Worm (Caenorhabditis elegans) whole organism, young adult: ENCODE measurements around the gene gpx-4.

Experiments used
- B0261.1 ChIP-seq: sonication (generic microtip); optimal IDR thresholded peaks from 2 replicates; lab custom pipeline; 2016; ENCODE audit warnings: mild to moderate bottlenecking, missing genetic modification characterization, moderate library complexity, missing compliant biosample characterization
- B0336.3 ChIP-seq: fragments of 200-800 bp; sonication (Bioruptor generic); IDR thresholded peaks from 2 replicates; pipeline ENCODE4 v1.3.6; 2022; ENCODE audit warnings: missing genetic modification characterization, missing compliant biosample characterization
- D2030.7 ChIP-seq: fragments of 200-800 bp; sonication (Bioruptor generic); IDR thresholded peaks from 2 replicates; pipeline ENCODE4 v1.3.6; 2022; ENCODE audit warnings: missing genetic modification reagents, missing genetic modification characterization, missing compliant biosample characterization
- F23B12.7 ChIP-seq: sonication (generic microtip); optimal IDR thresholded peaks from 2 replicates; lab custom pipeline; 2017; ENCODE audit warnings: missing genetic modification characterization, mild to moderate bottlenecking, missing compliant biosample characterization, antibody characterized with exemption, moderate library complexity; ENCODE audit not compliant: insufficient read depth
- F37B4.10 ChIP-seq: fragments of 200-800 bp; sonication (Bioruptor generic); IDR thresholded peaks from 2 replicates; pipeline ENCODE4 v1.3.6; 2022; ENCODE audit warnings: missing genetic modification characterization, missing compliant biosample characterization
- F57A8.1 ChIP-seq: fragments of 200-800 bp; sonication (Bioruptor generic); optimal IDR thresholded peaks from 2 replicates; lab custom pipeline; 2018; ENCODE audit warnings: mild to moderate bottlenecking, missing genetic modification characterization, moderate library complexity, missing compliant biosample characterization
- T26A5.8 ChIP-seq: sonication (generic microtip); optimal IDR thresholded peaks from 2 replicates; lab custom pipeline; 2016; ENCODE audit warnings: missing genetic modification characterization, missing compliant biosample characterization
- ZK185.1 ChIP-seq: sonication (generic microtip); optimal IDR thresholded peaks from 2 replicates; lab custom pipeline; 2016; ENCODE audit warnings: mild to moderate bottlenecking, missing genetic modification characterization, missing compliant biosample characterization; ENCODE audit not compliant: poor library complexity, severe bottlenecking
- ama-1 ChIP-seq, 3 experiments: fragments of 150-350 bp in 1 of 3; sonication (generic microtip) in 2 of 3; optimal IDR thresholded peaks; 2 replicates each; lab custom pipeline; 2014 to 2018; ENCODE audit warnings: missing biosample characterization in 2 of 3, missing genetic modification characterization in 2 of 3, missing genetic modification reagents in 2 of 3
- athp-1 ChIP-seq: sonication (generic microtip); optimal IDR thresholded peaks from 2 replicates; lab custom pipeline; 2017; ENCODE audit warnings: mild to moderate bottlenecking, missing genetic modification characterization, missing compliant biosample characterization
- attf-3 ChIP-seq: fragments of 200-800 bp; sonication (Bioruptor generic); conservative IDR thresholded peaks from 2 replicates; pipeline ENCODE4 v1.3.6; 2022; ENCODE audit warnings: missing genetic modification reagents, missing genetic modification characterization, missing compliant biosample characterization
- attf-5 ChIP-seq: fragments of 200-800 bp; sonication (Bioruptor generic); optimal IDR thresholded peaks from 2 replicates; lab custom pipeline; 2018; ENCODE audit warnings: mild to moderate bottlenecking, missing genetic modification characterization, missing compliant biosample characterization
- cebp-2 ChIP-seq: fragments of 200-800 bp; sonication (Bioruptor generic); IDR thresholded peaks from 2 replicates; pipeline ENCODE4 v1.3.6; 2022; ENCODE audit warnings: missing genetic modification characterization, missing compliant biosample characterization
- ceh-27 ChIP-seq: fragments of 200-800 bp; sonication (Bioruptor generic); optimal IDR thresholded peaks from 2 replicates; lab custom pipeline; 2018; ENCODE audit warnings: mild to moderate bottlenecking, missing genetic modification characterization, moderate library complexity, missing compliant biosample characterization
- ceh-79 ChIP-seq: sonication (generic microtip); optimal IDR thresholded peaks from 2 replicates; lab custom pipeline; 2017; ENCODE audit warnings: mild to moderate bottlenecking, missing genetic modification characterization, missing compliant biosample characterization
- chd-7 ChIP-seq: sonication (generic microtip); optimal IDR thresholded peaks from 2 replicates; lab custom pipeline; 2016; ENCODE audit warnings: mild to moderate bottlenecking, missing genetic modification characterization, moderate library complexity, missing compliant biosample characterization
- die-1 ChIP-seq: sonication (generic microtip); optimal IDR thresholded peaks from 2 replicates; lab custom pipeline; 2016; ENCODE audit warnings: missing genotype, mild to moderate bottlenecking, missing genetic modification characterization, missing compliant biosample characterization
- dox-1 ChIP-seq: fragments of 200-800 bp; sonication (Bioruptor generic); IDR thresholded peaks from 2 replicates; pipeline ENCODE4 v1.3.6; 2022; ENCODE audit warnings: missing genetic modification reagents, missing genetic modification characterization, missing compliant biosample characterization
- egl-44 ChIP-seq: fragments of 200-800 bp; sonication (Bioruptor generic); IDR thresholded peaks from 2 replicates; pipeline ENCODE4 v1.3.6; 2022; ENCODE audit warnings: missing genetic modification reagents, missing genetic modification characterization, missing compliant biosample characterization
- him-1 ChIP-seq: sonication (generic microtip); optimal IDR thresholded peaks from 2 replicates; lab custom pipeline; 2016; ENCODE audit warnings: missing genotype, missing genetic modification reagents, missing genetic modification characterization, missing compliant biosample characterization
- hrde-1 ChIP-seq: sonication (generic microtip); optimal IDR thresholded peaks from 2 replicates; lab custom pipeline; 2016; ENCODE audit warnings: missing genetic modification characterization, mild to moderate bottlenecking, missing compliant biosample characterization, moderate library complexity, missing genotype, missing genetic modification reagents, borderline replicate concordance
- let-607 ChIP-seq, 2 experiments: fragments of 200-800 bp in 1 of 2; sonication (Bioruptor generic) in 1 of 2; sonication (generic microtip) in 1 of 2; optimal IDR thresholded peaks; 2 replicates each; lab custom pipeline; 2016 to 2018; ENCODE audit warnings: mild to moderate bottlenecking in 2 of 2, missing compliant biosample characterization in 2 of 2, missing genetic modification characterization in 2 of 2, moderate library complexity in 2 of 2, missing genotype in 1 of 2
- lin-26 ChIP-seq: fragments of 200-800 bp; sonication (Bioruptor generic); IDR thresholded peaks from 2 replicates; pipeline ENCODE4 v1.3.6; 2022; ENCODE audit warnings: missing genetic modification reagents, missing genetic modification characterization, missing compliant biosample characterization
- lin-54 ChIP-seq: fragments of 200-800 bp; sonication (Bioruptor generic); optimal IDR thresholded peaks from 2 replicates; lab custom pipeline; 2018; ENCODE audit warnings: mild to moderate bottlenecking, missing genetic modification characterization, missing compliant biosample characterization
- lsl-1 ChIP-seq: fragments of 200-800 bp; sonication (Bioruptor generic); optimal IDR thresholded peaks from 2 replicates; lab custom pipeline; 2018; ENCODE audit warnings: mild to moderate bottlenecking, missing genetic modification characterization, moderate library complexity, missing compliant biosample characterization
- madf-3 ChIP-seq: fragments of 200-800 bp; sonication (Bioruptor generic); IDR thresholded peaks from 2 replicates; pipeline ENCODE4 v1.3.6; 2022; ENCODE audit warnings: missing genetic modification reagents, missing genetic modification characterization, missing compliant biosample characterization
- mes-4 ChIP-seq: sonication (generic microtip); optimal IDR thresholded peaks from 2 replicates; lab custom pipeline; 2016; ENCODE audit warnings: missing genotype, missing genetic modification characterization, missing compliant biosample characterization
- mxl-1 ChIP-seq: sonication (generic microtip); optimal IDR thresholded peaks from 2 replicates; lab custom pipeline; 2016; ENCODE audit warnings: missing genetic modification characterization, missing compliant biosample characterization
- nfya-2 ChIP-seq: fragments of 200-800 bp; sonication (Bioruptor generic); IDR thresholded peaks from 2 replicates; pipeline ENCODE4 v1.3.6; 2022; ENCODE audit warnings: missing genetic modification reagents, missing genetic modification characterization, missing compliant biosample characterization
- nfyb-1 ChIP-seq: fragments of 200-800 bp; sonication (Bioruptor generic); IDR thresholded peaks from 2 replicates; pipeline ENCODE4 v1.3.6; 2022; ENCODE audit warnings: missing genetic modification reagents, missing genetic modification characterization, missing compliant biosample characterization
- nhr-27 ChIP-seq: fragments of 200-800 bp; sonication (Bioruptor generic); optimal IDR thresholded peaks from 2 replicates; lab custom pipeline; 2018; ENCODE audit warnings: mild to moderate bottlenecking, missing genetic modification characterization, moderate library complexity, missing compliant biosample characterization
- nhr-90 ChIP-seq: sonication (generic microtip); optimal IDR thresholded peaks from 2 replicates; lab custom pipeline; 2016; ENCODE audit warnings: missing genotype, mild to moderate bottlenecking, missing genetic modification characterization, missing compliant biosample characterization
- rcor-1 ChIP-seq: fragments of 200-800 bp; sonication (Bioruptor generic); IDR thresholded peaks from 2 replicates; pipeline ENCODE4 v1.3.6; 2022; ENCODE audit warnings: missing genetic modification reagents, missing genetic modification characterization, missing compliant biosample characterization
- rpc-1 ChIP-seq, 2 experiments: fragments of 150-350 bp in 1 of 2; sonication (generic microtip) in 1 of 2; optimal IDR thresholded peaks; 2 replicates each; lab custom pipeline; 2014 to 2018; ENCODE audit warnings: missing biosample characterization in 1 of 2, missing genetic modification characterization in 1 of 2, missing genetic modification reagents in 1 of 2, missing genotype in 1 of 2
- snpc-1.1 ChIP-seq: sonication (generic microtip); optimal IDR thresholded peaks from 2 replicates; lab custom pipeline; 2017; ENCODE audit warnings: missing genetic modification characterization, mild to moderate bottlenecking, missing compliant biosample characterization, antibody characterized with exemption, moderate library complexity, missing genotype, missing genetic modification reagents; ENCODE audit not compliant: insufficient read depth
- snpc-1.3 ChIP-seq: sonication (generic microtip); optimal IDR thresholded peaks from 2 replicates; lab custom pipeline; 2017; ENCODE audit warnings: missing genetic modification characterization, mild to moderate bottlenecking, missing compliant biosample characterization, antibody characterized with exemption, moderate library complexity, missing genotype, missing genetic modification reagents; ENCODE audit not compliant: insufficient read depth
- snpc-3.4 ChIP-seq: sonication (generic microtip); optimal IDR thresholded peaks from 2 replicates; lab custom pipeline; 2017; ENCODE audit warnings: missing genetic modification characterization, mild to moderate bottlenecking, missing compliant biosample characterization, antibody characterized with exemption, moderate library complexity, missing genotype, missing genetic modification reagents
- snpc-4 ChIP-seq, 5 experiments: fragments of 150-350 bp in 1 of 5; sonication (generic microtip) in 4 of 5; optimal IDR thresholded peaks; 2 replicates each; lab custom pipeline; 2014 to 2018; ENCODE audit warnings: missing genetic modification characterization in 5 of 5, missing biosample characterization in 3 of 5, antibody characterized with exemption in 2 of 5, mild to moderate bottlenecking in 2 of 5, missing compliant biosample characterization in 2 of 5, missing genotype in 2 of 5, moderate library complexity in 2 of 5, missing genetic modification reagents in 1 of 5
- somi-1 ChIP-seq: fragments of 200-800 bp; sonication (Bioruptor generic); optimal IDR thresholded peaks from 2 replicates; lab custom pipeline; 2018; ENCODE audit warnings: mild to moderate bottlenecking, missing genetic modification characterization, missing compliant biosample characterization
- tbp1 ChIP-seq: fragments of 200-800 bp; sonication (Bioruptor generic); optimal IDR thresholded peaks from 2 replicates; lab custom pipeline; 2018; ENCODE audit warnings: mild to moderate bottlenecking, missing genetic modification characterization, missing compliant biosample characterization
- zim-3 ChIP-seq: sonication (generic microtip); optimal IDR thresholded peaks from 2 replicates; lab custom pipeline; 2017; ENCODE audit warnings: mild to moderate bottlenecking, missing genetic modification characterization, moderate library complexity, missing compliant biosample characterization
- ztf-18 ChIP-seq: sonication (generic microtip); optimal IDR thresholded peaks from 2 replicates; lab custom pipeline; 2016; ENCODE audit warnings: missing genotype, mild to moderate bottlenecking, missing genetic modification characterization, missing compliant biosample characterization
- ztf-25 ChIP-seq: fragments of 200-800 bp; sonication (Bioruptor generic); IDR thresholded peaks from 2 replicates; pipeline ENCODE4 v1.3.6; 2022; ENCODE audit warnings: missing genetic modification reagents, missing genetic modification characterization, missing compliant biosample characterization

Gene gpx-4

DNA sequence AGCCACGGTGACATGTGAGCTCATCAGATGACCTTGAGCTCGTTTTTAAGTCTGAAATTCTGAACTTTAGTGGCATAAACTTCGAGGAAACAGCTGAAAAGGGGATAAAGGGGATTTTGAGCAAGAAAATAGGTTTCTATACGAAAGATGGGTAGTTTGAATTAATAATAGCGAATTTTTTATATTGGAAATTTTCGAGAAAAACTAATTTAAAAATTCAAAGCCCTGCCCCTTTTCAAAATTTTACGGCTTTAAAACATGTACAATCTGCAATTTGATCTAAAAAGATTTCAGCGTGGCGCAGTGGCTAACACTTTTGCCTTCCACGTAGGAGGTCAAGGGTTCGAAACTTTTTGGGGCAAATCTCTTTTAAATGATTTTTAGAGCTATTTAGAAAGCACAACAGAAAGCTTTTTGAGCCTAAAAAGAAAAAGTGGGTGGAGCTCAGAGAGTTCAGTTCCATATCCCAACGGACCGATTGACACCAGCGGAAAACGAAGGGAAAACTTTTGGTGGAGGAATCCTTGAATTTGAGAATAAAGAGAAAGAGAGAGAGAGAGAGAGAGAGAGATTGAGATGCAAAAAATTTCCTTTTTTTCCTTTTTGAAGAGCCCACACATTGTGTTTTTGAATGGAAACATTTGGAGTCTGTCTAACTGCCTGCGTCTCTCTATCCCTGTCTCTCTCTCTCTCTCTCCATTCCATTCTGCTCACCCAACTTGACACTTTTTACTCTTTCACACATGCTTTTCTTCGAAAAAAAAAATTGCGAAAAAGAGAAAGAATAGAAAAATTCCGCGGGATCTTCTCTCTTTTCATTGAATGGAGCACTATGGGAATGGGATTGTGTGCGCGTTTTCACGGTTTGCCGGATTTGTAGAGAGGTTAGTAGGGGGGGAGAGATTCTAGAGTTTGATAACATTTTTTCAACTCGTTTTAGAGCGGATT, 10.6 kb downstream of the gpx-4 start, which contains the start of gene Y69A2AR.31:
Gene Y69A2AR.31, minus strand, starts transcription at position 51 of the 948 bp plus-strand sequence.
- TF ChIP-seq D2030.7 (peak; percentile 56; the same call in 1 of the 2 replicates), lin-26 (GFP tag; lab: Robert Waterston, UW) (peak; percentile 92), him-1 (tag; lab: Kevin White, UChicago) (peak; percentile 35), mes-4 (tag; lab: Kevin White, UChicago) (no peak), ceh-79 (peak; percentile 24), nhr-27 (no peak), rcor-1 (GFP tag; lab: Robert Waterston, UW) (no peak), nfyb-1 (no peak), tbp1 (GFP tag; lab: Kevin White, UChicago) (peak; percentile 93), ZK185.1 (tag; lab: Kevin White, UChicago) (peak; percentile 31), ztf-18 (tag; lab: Kevin White, UChicago) (peak; percentile 64), mxl-1 (tag; lab: Kevin White, UChicago) (peak; percentile 44), F23B12.7 (peak; percentile 44), snpc-1.3 (tag; lab: Kevin White, UChicago) (peak; percentile 87), lin-54 (GFP tag; lab: Kevin White, UChicago) (peak; percentile 30), attf-5 (peak; percentile 48), T26A5.8 (tag; lab: Kevin White, UChicago) (peak; percentile 53), dox-1 (GFP tag; lab: Robert Waterston, UW) (0 out of 2 replicates have a peak, but pooled peaks have one; percentile 23), snpc-4 (GFP tag; optimal IDR thresholded peaks at IDR 0.05; lab: Kevin White, UChicago) (peak; percentile 49), snpc-4 (tag; optimal IDR thresholded peaks at IDR 0.05; lab: Kevin White, UChicago) (peak in 1 of 4 experiments; percentile 27), snpc-1.1 (tag; lab: Kevin White, UChicago) (peak; percentile 47), chd-7 (tag; lab: Kevin White, UChicago) (peak; percentile 39), F57A8.1 (GFP tag; lab: Kevin White, UChicago) (no peak), die-1 (tag; lab: Kevin White, UChicago) (peak; percentile 78), attf-3 (GFP tag; lab: Robert Waterston, UW) (0 out of 2 replicates have a peak, but pooled peaks have one; percentile 26), snpc-3.4 (tag; lab: Kevin White, UChicago) (peak; percentile 63), nfya-2 (no peak), B0261.1 (tag; lab: Kevin White, UChicago) (peak; percentile 71), hrde-1 (tag; lab: Kevin White, UChicago) (peak; percentile 28), cebp-2 (GFP tag; lab: Robert Waterston, UW) (peak; percentile 75; the same call in 1 of the 2 replicates), B0336.3 (GFP tag; lab: Robert Waterston, UW) (no peak), ama-1 (optimal IDR thresholded peaks at IDR 0.05; lab: Kevin White, UChicago) (no peak), ama-1 (GFP tag; optimal IDR thresholded peaks at IDR 0.05; lab: Kevin White, UChicago) (peak; percentile 52 to 77), ceh-27 (GFP tag; lab: Kevin White, UChicago) (no peak), athp-1 (tag; lab: Kevin White, UChicago) (peak; percentile 66), let-607 (tag; optimal IDR thresholded peaks at IDR 0.05; lab: Kevin White, UChicago) (peak in 1 of 2 experiments; percentile 42), egl-44 (GFP tag; lab: Robert Waterston, UW) (0 out of 2 replicates have a peak, but pooled peaks have one; percentile 34), ztf-25 (GFP tag; lab: Robert Waterston, UW) (peak; percentile 82), F37B4.10 (GFP tag; lab: Robert Waterston, UW) (no peak), lsl-1 (GFP tag; lab: Kevin White, UChicago) (peak; percentile 4), rpc-1 (optimal IDR thresholded peaks at IDR 0.05; lab: Kevin White, UChicago) (peak; percentile 88), rpc-1 (tag; optimal IDR thresholded peaks at IDR 0.05; lab: Kevin White, UChicago) (peak; percentile 94), nhr-90 (tag; lab: Kevin White, UChicago) (peak; percentile 74), zim-3 (tag; lab: Kevin White, UChicago) (peak; percentile 27), madf-3 (GFP tag; lab: Robert Waterston, UW) (0 out of 2 replicates have a peak, but pooled peaks have one; percentile 51), somi-1 (peak; percentile 29)
